Fruit fly (Drosophila melanogaster): ENCODE data around the gene CG5001.

The CG5001 gene

DNA sequence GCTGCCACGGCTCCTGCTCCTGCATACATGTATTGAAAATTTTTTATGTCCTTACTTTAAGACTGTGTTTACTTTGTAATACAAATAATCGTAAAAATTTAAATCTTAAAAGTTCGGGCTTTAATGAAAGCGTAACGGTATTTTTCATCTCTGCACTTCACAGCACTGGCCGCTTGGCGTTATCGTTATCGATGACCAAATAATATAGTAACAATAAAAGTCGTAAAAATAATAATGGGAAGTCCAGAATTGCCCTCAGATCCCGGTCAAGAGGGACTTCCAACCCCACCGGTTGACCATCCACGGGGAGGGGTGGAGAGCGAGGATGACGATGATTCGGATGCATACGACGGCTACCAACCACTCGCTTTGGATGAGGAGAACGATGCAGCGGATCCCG, 19.2 kb upstream of the CG5001 start, which contains the start of gene CG14341:
CG14341 (plus strand) TSS at position 181 of the 400 bp plus-strand sequence.
- TF ChIP-seq dl (GFP tag; optimal IDR thresholded peaks at IDR 0.05; ENCODE audit: insufficient read depth in 1 of 2, partially characterized antibody in 2 of 2), result no peak
- TF ChIP-seq Rel (GFP tag; optimal IDR thresholded peaks at IDR 0.05), result no peak
- peak; percentile 97 for TF ChIP-seq Rel (tag; optimal IDR thresholded peaks at IDR 0.05)

DNA sequence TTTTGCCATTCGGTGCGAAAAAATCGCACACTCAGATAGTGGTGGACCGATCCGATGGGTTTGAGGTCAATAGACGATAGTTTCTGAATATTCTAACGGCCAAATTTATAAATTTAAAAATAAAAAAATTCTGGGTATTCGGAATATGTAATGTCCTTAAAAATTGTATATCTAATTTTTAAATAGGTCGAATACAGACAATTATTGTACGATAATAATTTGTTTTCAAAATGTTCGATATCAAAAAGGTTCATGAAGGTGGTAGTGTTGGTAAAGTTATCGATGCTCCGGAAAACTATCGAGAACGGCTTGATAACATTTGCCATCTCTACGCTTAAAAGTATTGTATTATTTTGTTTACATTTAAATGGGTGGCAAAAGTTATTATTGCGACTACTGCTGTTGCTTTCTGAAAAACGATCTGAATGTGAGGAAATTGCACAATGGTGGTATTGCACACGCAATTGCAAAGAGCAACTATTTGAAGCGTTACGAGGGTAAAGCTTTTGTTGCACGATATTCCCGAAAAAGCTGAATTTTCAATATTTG, 15.6 kb upstream of the CG5001 start, which contains the start of the genes CG31922 and Plap:
CG31922 (plus strand) TSS at position 315 of the 549 bp plus-strand sequence.
Plap (minus strand) TSS at position 499 of the 549 bp plus-strand sequence.
- TF ChIP-seq GATAd (GFP tag; optimal IDR thresholded peaks at IDR 0.05), result no peak
- peak; percentile 84 for TF ChIP-seq h (GFP tag; optimal IDR thresholded peaks at IDR 0.05)
- peak; percentile 18 to 76 for TF ChIP-seq foxo (GFP tag; optimal IDR thresholded peaks at IDR 0.05)
- no peak for TF ChIP-seq N (GFP tag; optimal IDR thresholded peaks at IDR 0.05)
- TF ChIP-seq Hr78 (GFP tag; optimal IDR thresholded peaks at IDR 0.05), result no peak
- no peak for TF ChIP-seq brk (GFP tag; optimal IDR thresholded peaks at IDR 0.05)
- TF ChIP-seq OdsH (GFP tag; optimal IDR thresholded peaks at IDR 0.05), result peak; percentile 73
- no peak for TF ChIP-seq Abd-B (GFP tag; optimal IDR thresholded peaks at IDR 0.05)
- TF ChIP-seq sv (GFP tag; optimal IDR thresholded peaks at IDR 0.05), result peak; percentile 75
- no peak for TF ChIP-seq CG32264 (GFP tag; optimal IDR thresholded peaks at IDR 0.05)
- no peak for TF ChIP-seq Dfd (GFP tag; optimal IDR thresholded peaks at IDR 0.05)
- TF ChIP-seq fru (GFP tag; optimal IDR thresholded peaks at IDR 0.05), result no peak
- peak; percentile 61 for TF ChIP-seq Hr83 (GFP tag; optimal IDR thresholded peaks at IDR 0.05; ENCODE audit: poor library complexity, severe bottlenecking)
- TF ChIP-seq psq (GFP tag; optimal IDR thresholded peaks at IDR 0.05), result peak; percentile 69
- no peak for TF ChIP-seq dsf (GFP tag; optimal IDR thresholded peaks at IDR 0.05; ENCODE audit: borderline replicate concordance)
- no peak for TF ChIP-seq Jra (GFP tag; optimal IDR thresholded peaks at IDR 0.05)
- no peak for TF ChIP-seq dl (GFP tag; optimal IDR thresholded peaks at IDR 0.05; ENCODE audit: insufficient read depth in 1 of 2, partially characterized antibody in 2 of 2)
- no peak for TF ChIP-seq CrebA (GFP tag; optimal IDR thresholded peaks at IDR 0.05; ENCODE audit: borderline replicate concordance)
- TF ChIP-seq pan (optimal IDR thresholded peaks at IDR 0.05), result no peak
- peak; percentile 58 for TF ChIP-seq woc (GFP tag; optimal IDR thresholded peaks at IDR 0.05)
- TF ChIP-seq br (GFP tag; optimal IDR thresholded peaks at IDR 0.05), result peak; percentile 76
- no peak for TF ChIP-seq Hnf4 (GFP tag; optimal IDR thresholded peaks at IDR 0.05)
- peak; percentile 63 for TF ChIP-seq CG9705 (GFP tag; optimal IDR thresholded peaks at IDR 0.05)
- no peak for TF ChIP-seq lola (GFP tag; optimal IDR thresholded peaks at IDR 0.05)
- TF ChIP-seq Sp1 (GFP tag; optimal IDR thresholded peaks at IDR 0.05), result peak; percentile 78
- TF ChIP-seq dmrt93B (GFP tag; optimal IDR thresholded peaks at IDR 0.05), result peak; percentile 63
- no peak for TF ChIP-seq jim (GFP tag; optimal IDR thresholded peaks at IDR 0.05)
- TF ChIP-seq Myc (optimal IDR thresholded peaks at IDR 0.05), result peak; percentile 63
- no peak for TF ChIP-seq Rel (GFP tag; optimal IDR thresholded peaks at IDR 0.05)
- peak; percentile 97 for TF ChIP-seq Rel (tag; optimal IDR thresholded peaks at IDR 0.05)
- no peak for TF ChIP-seq Mio (GFP tag; optimal IDR thresholded peaks at IDR 0.05)
- peak; percentile 80 for TF ChIP-seq rgr (GFP tag; optimal IDR thresholded peaks at IDR 0.05)
- TF ChIP-seq Vsx2 (GFP tag; optimal IDR thresholded peaks at IDR 0.05; ENCODE audit: partially characterized antibody), result no peak
- no peak for TF ChIP-seq Dif (GFP tag; optimal IDR thresholded peaks at IDR 0.05; ENCODE audit: partially characterized antibody)
- TF ChIP-seq ey (GFP tag; optimal IDR thresholded peaks at IDR 0.05), result peak; percentile 67
- TF ChIP-seq usp (GFP tag; optimal IDR thresholded peaks at IDR 0.05), result no peak
- no peak for TF ChIP-seq tai (GFP tag; optimal IDR thresholded peaks at IDR 0.05)
- TF ChIP-seq HLH106 (tag; optimal IDR thresholded peaks at IDR 0.05), result peak; percentile 81
- TF ChIP-seq sage (GFP tag; optimal IDR thresholded peaks at IDR 0.05), result no peak

DNA sequence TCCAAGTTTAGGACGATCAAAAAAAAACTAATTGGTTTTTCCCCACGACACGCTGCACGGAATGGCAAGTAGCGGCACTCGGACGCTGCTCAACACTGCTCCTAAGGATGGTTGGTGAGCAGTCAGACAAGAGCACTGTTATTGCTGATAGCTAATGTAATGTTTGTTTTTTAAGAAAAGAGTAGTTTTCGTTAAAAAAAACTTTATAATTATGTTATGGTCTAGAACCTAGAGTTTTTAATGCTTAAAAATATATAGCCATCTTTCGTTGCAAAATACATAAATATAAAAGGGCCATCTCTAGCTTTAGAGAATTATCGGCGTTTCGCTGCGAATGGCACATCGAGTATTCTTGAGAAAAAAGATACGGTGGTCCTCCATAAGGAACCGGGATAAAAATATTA, 12.9 kb upstream of the CG5001 start, which contains the start of the genes Charon and CG4887:
Charon (minus strand) TSS at position 102 of the 404 bp plus-strand sequence.
CG4887 (plus strand) TSS at position 306 of the 404 bp plus-strand sequence.
- TF ChIP-seq rgr (GFP tag; optimal IDR thresholded peaks at IDR 0.05), result peak; percentile 90
- TF ChIP-seq Myc (optimal IDR thresholded peaks at IDR 0.05), result peak; percentile 73
- no peak for TF ChIP-seq Abd-B (GFP tag; optimal IDR thresholded peaks at IDR 0.05)
- TF ChIP-seq dmrt93B (GFP tag; optimal IDR thresholded peaks at IDR 0.05), result no peak
- TF ChIP-seq jim (GFP tag; optimal IDR thresholded peaks at IDR 0.05), result no peak
- no peak for TF ChIP-seq brk (GFP tag; optimal IDR thresholded peaks at IDR 0.05)
- no peak for TF ChIP-seq dsf (GFP tag; optimal IDR thresholded peaks at IDR 0.05; ENCODE audit: borderline replicate concordance)
- peak; percentile 88 for TF ChIP-seq OdsH (GFP tag; optimal IDR thresholded peaks at IDR 0.05)
- peak; percentile 73 for TF ChIP-seq CG9705 (GFP tag; optimal IDR thresholded peaks at IDR 0.05)
- peak; percentile 87 for TF ChIP-seq HLH106 (tag; optimal IDR thresholded peaks at IDR 0.05)
- TF ChIP-seq Sp1 (GFP tag; optimal IDR thresholded peaks at IDR 0.05), result peak; percentile 84
- TF ChIP-seq pan (optimal IDR thresholded peaks at IDR 0.05), result no peak
- TF ChIP-seq Vsx2 (GFP tag; optimal IDR thresholded peaks at IDR 0.05; ENCODE audit: partially characterized antibody), result no peak
- no peak for TF ChIP-seq woc (GFP tag; optimal IDR thresholded peaks at IDR 0.05)
- TF ChIP-seq GATAd (GFP tag; optimal IDR thresholded peaks at IDR 0.05), result peak; percentile 88
- TF ChIP-seq ey (GFP tag; optimal IDR thresholded peaks at IDR 0.05), result peak; percentile 89
- TF ChIP-seq sage (GFP tag; optimal IDR thresholded peaks at IDR 0.05), result no peak
- no peak for TF ChIP-seq Hnf4 (GFP tag; optimal IDR thresholded peaks at IDR 0.05)
- TF ChIP-seq h (GFP tag; optimal IDR thresholded peaks at IDR 0.05), result peak; percentile 94
- TF ChIP-seq CrebA (GFP tag; optimal IDR thresholded peaks at IDR 0.05; ENCODE audit: borderline replicate concordance), result no peak
- no peak for TF ChIP-seq N (GFP tag; optimal IDR thresholded peaks at IDR 0.05)
- TF ChIP-seq sv (GFP tag; optimal IDR thresholded peaks at IDR 0.05), result peak; percentile 85
- TF ChIP-seq Dif (GFP tag; optimal IDR thresholded peaks at IDR 0.05; ENCODE audit: partially characterized antibody), result no peak
- peak; percentile 83 for TF ChIP-seq psq (GFP tag; optimal IDR thresholded peaks at IDR 0.05)
- no peak for TF ChIP-seq Hr78 (GFP tag; optimal IDR thresholded peaks at IDR 0.05)
- peak; percentile 48 for TF ChIP-seq Mio (GFP tag; optimal IDR thresholded peaks at IDR 0.05)
- TF ChIP-seq Dfd (GFP tag; optimal IDR thresholded peaks at IDR 0.05), result no peak
- TF ChIP-seq fru (GFP tag; optimal IDR thresholded peaks at IDR 0.05), result no peak
- TF ChIP-seq CG32264 (GFP tag; optimal IDR thresholded peaks at IDR 0.05), result no peak
- TF ChIP-seq usp (GFP tag; optimal IDR thresholded peaks at IDR 0.05), result no peak
- no peak for TF ChIP-seq tai (GFP tag; optimal IDR thresholded peaks at IDR 0.05)
- no peak for TF ChIP-seq br (GFP tag; optimal IDR thresholded peaks at IDR 0.05)
- peak; percentile 16 for TF ChIP-seq Hr83 (GFP tag; optimal IDR thresholded peaks at IDR 0.05; ENCODE audit: poor library complexity, severe bottlenecking)
- TF ChIP-seq dl (GFP tag; optimal IDR thresholded peaks at IDR 0.05; ENCODE audit: insufficient read depth in 1 of 2, partially characterized antibody in 2 of 2), result no peak
- no peak for TF ChIP-seq Jra (GFP tag; optimal IDR thresholded peaks at IDR 0.05)
- no peak for TF ChIP-seq lola (GFP tag; optimal IDR thresholded peaks at IDR 0.05)
